Fruit fly (Drosophila melanogaster) whole organism: ENCODE data around the gene CG32986.

Source experiments
- CG8478 ChIP-seq: fragments of >200 bp; optimal IDR thresholded peaks from 2 replicates; lab custom pipeline; 2018; ENCODE audit warnings: inconsistent platforms
- Dll ChIP-seq: fragments of >200 bp; optimal IDR thresholded peaks from 2 replicates; lab custom pipeline; 2017
- EcR ChIP-seq, 2 experiments: fragments of >200 bp; optimal IDR thresholded peaks; 2 replicates each; lab custom pipeline; 2017; ENCODE audit warnings: missing biosample characterization in 2 of 2, missing genetic modification characterization in 2 of 2, missing genetic modification reagents in 2 of 2
- pan ChIP-seq: fragments of >200 bp; optimal IDR thresholded peaks from 2 replicates; lab custom pipeline; 2017
- psq ChIP-seq: fragments of >200 bp; optimal IDR thresholded peaks from 2 replicates; lab custom pipeline; 2017
- usp ChIP-seq: fragments of >200 bp; optimal IDR thresholded peaks from 2 replicates; lab custom pipeline; 2017; ENCODE audit warnings: missing biosample characterization, missing genetic modification characterization, mixed read lengths

CG32986 gene

dm6 chr2L:8864564-8864963, 2.0 kb downstream of the CG32986 start, which contains the start of gene CG32988:
Gene CG32988, plus strand, starts transcription at chr2L:8864864.
- TF ChIP-seq CG8478 = no peak
- no peak for TF ChIP-seq pan (lab: Kevin White, UChicago)
- TF ChIP-seq psq = no peak
- no peak for TF ChIP-seq Dll (lab: Kevin White, UChicago)
- no peak for TF ChIP-seq usp (GFP tag; lab: Kevin White, UChicago)
- TF ChIP-seq EcR (GFP tag; optimal IDR thresholded peaks at IDR 0.05; lab: Kevin White, UChicago) = no peak

DNA sequence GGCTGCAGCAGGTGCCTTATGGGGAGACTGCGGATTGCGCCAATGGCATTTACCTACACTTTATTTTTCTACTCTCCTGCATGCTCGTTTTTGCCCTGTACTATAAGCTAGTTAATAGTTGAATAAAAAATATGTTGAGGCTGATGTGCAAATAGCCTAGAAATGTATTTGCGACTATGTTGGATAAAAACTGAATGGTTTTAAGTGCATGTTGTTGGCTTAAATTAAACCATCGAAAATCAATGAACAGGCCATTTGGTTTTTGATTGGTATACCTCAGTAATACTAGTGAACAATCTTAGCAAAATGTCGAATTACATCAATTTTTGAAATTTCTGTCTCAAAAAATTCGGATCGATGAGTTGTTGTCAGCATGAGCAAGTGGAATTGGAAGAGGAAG, 3.0 kb downstream of the CG32986 start, which contains the start of gene CG32983:
Gene CG32983, plus strand, starts transcription at position 301 of the 400 bp plus-strand sequence.
- TF ChIP-seq psq (no peak), usp (GFP tag; lab: Kevin White, UChicago) (no peak), CG8478 (no peak), Dll (lab: Kevin White, UChicago) (no peak), pan (lab: Kevin White, UChicago) (no peak), EcR (GFP tag; optimal IDR thresholded peaks at IDR 0.05; lab: Kevin White, UChicago) (no peak)

dm6 chr2L:8866467-8866866, 3.9 kb downstream of the CG32986 start, which contains the start of gene CG9483:
Gene CG9483, plus strand, starts transcription at chr2L:8866767.
- TF ChIP-seq psq = no peak

DNA sequence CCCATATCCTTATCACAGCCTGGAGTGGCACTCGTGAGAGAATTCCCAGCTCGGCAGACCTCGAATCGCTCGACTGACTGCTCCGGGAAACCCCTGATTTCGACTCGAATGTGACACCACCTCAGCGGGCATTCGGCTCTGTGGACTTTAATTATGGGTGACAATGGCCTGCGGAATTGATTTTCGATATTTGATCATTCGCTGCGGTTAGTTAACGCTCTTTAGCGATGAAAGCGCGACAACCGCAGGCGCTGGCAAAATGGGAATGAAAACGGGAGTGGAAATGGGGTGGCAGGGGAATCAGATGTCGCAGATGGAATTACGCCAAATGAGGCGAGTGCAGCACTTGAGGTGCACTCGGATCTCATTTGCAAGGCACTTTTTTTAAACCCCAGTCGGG, 9.1 kb downstream of the CG32986 start:
- TF ChIP-seq pan (lab: Kevin White, UChicago) (no peak), usp (GFP tag; lab: Kevin White, UChicago) (no peak), Dll (lab: Kevin White, UChicago) (no peak), CG8478 (no peak), EcR (GFP tag; optimal IDR thresholded peaks at IDR 0.05; lab: Kevin White, UChicago) (no peak)

dm6 chr2L:8875835-8876234, 13.3 kb downstream of the CG32986 start:
- TF ChIP-seq pan (lab: Kevin White, UChicago) = no peak
- no peak for TF ChIP-seq CG8478
- no peak for TF ChIP-seq EcR (GFP tag; optimal IDR thresholded peaks at IDR 0.05; lab: Kevin White, UChicago)
- TF ChIP-seq usp (GFP tag; lab: Kevin White, UChicago) = no peak
- no peak for TF ChIP-seq Dll (lab: Kevin White, UChicago)
- no peak for TF ChIP-seq psq

- no peak for TF ChIP-seq usp (GFP tag; lab: Kevin White, UChicago)
- no peak for TF ChIP-seq psq
- no peak for TF ChIP-seq CG8478
- TF ChIP-seq pan (lab: Kevin White, UChicago) = no peak
- TF ChIP-seq EcR (GFP tag; optimal IDR thresholded peaks at IDR 0.05; lab: Kevin White, UChicago) = no peak
- no peak for TF ChIP-seq Dll (lab: Kevin White, UChicago)
These were observed 16.8 kb downstream of the CG32986 start for dm6 chr2L:8879241-8879931.

DNA sequence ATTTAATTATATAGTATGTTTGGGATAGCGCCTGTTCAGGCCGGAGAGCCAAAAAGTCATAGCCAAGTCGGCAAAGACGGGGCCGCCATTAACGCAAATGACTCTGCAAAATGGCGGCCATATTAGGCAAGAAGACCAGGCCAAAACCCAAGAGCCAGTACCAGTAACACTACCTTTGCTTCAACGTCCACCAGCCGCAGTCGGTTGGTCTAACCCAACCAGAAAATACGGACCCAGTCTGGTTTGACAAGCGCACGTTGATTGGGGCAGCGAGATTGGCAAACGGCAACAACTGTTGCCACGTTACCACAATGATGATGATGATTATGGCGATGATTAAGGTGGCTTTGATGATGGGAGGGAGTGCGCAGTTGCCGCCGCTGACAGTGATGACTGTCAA, 18.5 kb downstream of the CG32986 start:
- TF ChIP-seq Dll (lab: Kevin White, UChicago) (peak; percentile 15), usp (GFP tag; lab: Kevin White, UChicago) (no peak), pan (lab: Kevin White, UChicago) (no peak), EcR (GFP tag; optimal IDR thresholded peaks at IDR 0.05; lab: Kevin White, UChicago) (no peak), psq (no peak), CG8478 (no peak)

- TF ChIP-seq EcR (GFP tag; optimal IDR thresholded peaks at IDR 0.05; lab: Kevin White, UChicago) = no peak
- TF ChIP-seq usp (GFP tag; lab: Kevin White, UChicago) = no peak
- no peak for TF ChIP-seq CG8478
- TF ChIP-seq Dll (lab: Kevin White, UChicago) = no peak
These were observed 21.5 kb downstream of the CG32986 start for dm6 chr2L:8884102-8884501.

dm6 chr2L:8888210-8888609, 25.6 kb downstream of the CG32986 start:
- no peak for TF ChIP-seq CG8478
- no peak for TF ChIP-seq usp (GFP tag; lab: Kevin White, UChicago)
- no peak for TF ChIP-seq Dll (lab: Kevin White, UChicago)
- TF ChIP-seq EcR (GFP tag; optimal IDR thresholded peaks at IDR 0.05; lab: Kevin White, UChicago) = no peak

DNA sequence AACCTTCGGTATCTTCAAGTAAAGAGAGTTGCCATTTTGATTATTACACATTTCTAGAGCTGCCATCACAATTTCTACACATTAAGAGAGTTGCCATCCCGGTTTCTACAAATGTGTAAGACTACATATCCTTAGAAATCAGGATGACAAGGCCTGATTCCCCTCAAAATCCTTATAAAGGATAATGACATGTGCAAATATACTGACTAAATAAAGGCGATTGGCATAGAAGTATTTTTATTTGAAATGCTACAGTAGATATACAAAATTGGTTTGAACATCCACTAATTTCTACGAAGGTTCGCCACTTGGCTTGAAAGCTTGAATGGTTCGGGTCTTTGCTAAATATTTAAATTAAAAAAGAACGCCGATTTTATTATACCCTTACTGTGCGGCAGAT, 26.1 kb downstream of the CG32986 start:
- TF ChIP-seq Dll (lab: Kevin White, UChicago) (no peak), psq (no peak), usp (GFP tag; lab: Kevin White, UChicago) (no peak), EcR (GFP tag; optimal IDR thresholded peaks at IDR 0.05; lab: Kevin White, UChicago) (no peak), pan (lab: Kevin White, UChicago) (no peak), CG8478 (no peak)

DNA sequence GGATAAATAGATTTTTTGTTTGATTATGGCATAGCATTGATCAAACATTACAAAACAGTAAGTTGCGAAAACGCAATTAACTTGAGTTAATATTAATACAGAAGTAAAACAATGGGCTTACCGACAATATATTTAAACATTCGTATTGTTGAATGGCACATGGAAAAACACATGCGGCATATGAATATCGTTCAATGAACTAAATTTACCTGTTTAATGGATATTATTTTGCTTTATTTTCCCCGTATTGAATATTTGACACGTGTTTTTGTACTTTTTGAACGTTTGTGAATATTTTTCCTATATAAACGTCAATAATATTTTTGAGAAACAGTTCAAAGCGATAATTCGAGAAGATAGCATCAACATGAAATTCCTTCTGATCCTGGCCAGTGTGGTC, 28.6 kb downstream of the CG32986 start, which contains the start of gene CG42713:
Gene CG42713, plus strand, starts transcription at position 301 of the 400 bp plus-strand sequence.
- TF ChIP-seq psq (no peak), usp (GFP tag; lab: Kevin White, UChicago) (no peak), CG8478 (no peak), pan (lab: Kevin White, UChicago) (no peak), EcR (GFP tag; optimal IDR thresholded peaks at IDR 0.05; lab: Kevin White, UChicago) (no peak), Dll (lab: Kevin White, UChicago) (no peak)

- TF ChIP-seq Dll (lab: Kevin White, UChicago) = no peak
These were observed 31.6 kb downstream of the CG32986 start for dm6 chr2L:8894224-8894623.
